Worm (Caenorhabditis elegans): Measurements from ENCODE around the gene old-1.

- TF ChIP-seq zip-8 (tag; optimal IDR thresholded peaks at IDR 0.05) (no peak), lin-13 (tag; optimal IDR thresholded peaks at IDR 0.05) (no peak), nhr-28 (tag; optimal IDR thresholded peaks at IDR 0.05) (no peak), blmp-1 (tag; optimal IDR thresholded peaks at IDR 0.05) (no peak), elt-3 (tag; optimal IDR thresholded peaks at IDR 0.05) (no peak), snpc-4 (tag; optimal IDR thresholded peaks at IDR 0.05) (no peak), unc-62 (GFP tag; optimal IDR thresholded peaks at IDR 0.05) (no peak), ham-2 (GFP tag; optimal IDR thresholded peaks at IDR 0.05) (no peak), elt-1 (tag; optimal IDR thresholded peaks at IDR 0.05; ENCODE audit: borderline replicate concordance, insufficient read depth) (no peak), pha-4 (tag; optimal IDR thresholded peaks at IDR 0.05) (no peak), nhr-76 (tag; optimal IDR thresholded peaks at IDR 0.05) (no peak)
Observed at ce11 chrII:9868698-9869097, at the start of gene old-1.
